Worm (Caenorhabditis elegans) whole organism, L1 larva: ENCODE results near the gene C45B2.8.

ENCODE experiments used
- lsy-2 ChIP-seq, 2 experiments: fragments of 150-350 bp; optimal IDR thresholded peaks; 2 replicates each; lab custom pipeline; 2014; ENCODE audit warnings: missing biosample characterization in 2 of 2, missing genetic modification characterization in 2 of 2
- nhr-12 ChIP-seq: sonication (generic microtip); optimal IDR thresholded peaks from 2 replicates; lab custom pipeline; 2017; ENCODE audit warnings: missing biosample characterization, missing genetic modification characterization
- nhr-85 ChIP-seq: sonication (generic microtip); peaks from one replicate; lab custom pipeline; 2016; ENCODE audit warnings: missing genetic modification characterization, inconsistent platforms, missing compliant biosample characterization
- tbx-2 ChIP-seq: sonication (generic microtip); optimal IDR thresholded peaks from 2 replicates; lab custom pipeline; 2016; ENCODE audit warnings: missing genetic modification characterization, missing compliant biosample characterization
- xbp-1 ChIP-seq: sonication (generic microtip); optimal IDR thresholded peaks from 2 replicates; lab custom pipeline; 2016; ENCODE audit warnings: missing genetic modification characterization, missing compliant biosample characterization
- ztf-11 ChIP-seq, 2 experiments: sonication (generic microtip); optimal IDR thresholded peaks; 2 replicates each; lab custom pipeline; 2016 to 2017; ENCODE audit warnings: missing genetic modification characterization in 2 of 2, missing biosample characterization in 1 of 2, missing compliant biosample characterization in 1 of 2

- TF ChIP-seq tbx-2 (tag; lab: Kevin White, UChicago) (peak; percentile 5), ztf-11 (tag; optimal IDR thresholded peaks at IDR 0.05; lab: Kevin White, UChicago) (no peak), lsy-2 (tag; optimal IDR thresholded peaks at IDR 0.05; lab: Kevin White, UChicago) (peak in 1 of 2 experiments; percentile 6), xbp-1 (tag; lab: Kevin White, UChicago) (peak; percentile 6), nhr-85 (tag; lab: Kevin White, UChicago) (no peak), nhr-12 (no peak)
Observed at ce11 chrX:6050078-6050477, 37.7 kb upstream of the C45B2.8 start.
